Worm (Caenorhabditis elegans) whole organism, midembryonic: Measurements from ENCODE around the gene dmsr-15.

ENCODE experiments used
- T22C8.4 ChIP-seq: fragments of 200-800 bp; sonication (Bioruptor generic); IDR thresholded peaks from 2 replicates; pipeline ENCODE4 v1.3.6; 2022; ENCODE audit warnings: missing genetic modification characterization, missing compliant biosample characterization
- cog-1 ChIP-seq: sonication (generic microtip); optimal IDR thresholded peaks from 2 replicates; lab custom pipeline; 2016; ENCODE audit warnings: missing genetic modification characterization, missing compliant biosample characterization
- flt-1 ChIP-seq: fragments of 200-800 bp; sonication (Bioruptor generic); IDR thresholded peaks from 2 replicates; pipeline ENCODE4 v1.3.6; 2022; ENCODE audit warnings: missing genetic modification characterization, missing compliant biosample characterization
- klf-2 ChIP-seq: fragments of 200-800 bp; sonication (Bioruptor generic); conservative IDR thresholded peaks from 2 replicates; pipeline ENCODE4 v1.3.6; 2022; ENCODE audit warnings: missing genetic modification reagents, missing genetic modification characterization, missing compliant biosample characterization
- med-1 ChIP-seq: sonication (generic microtip); optimal IDR thresholded peaks from 2 replicates; lab custom pipeline; 2017; ENCODE audit warnings: missing genetic modification characterization, mild to moderate bottlenecking, missing compliant biosample characterization, antibody characterized with exemption, missing genetic modification reagents; ENCODE audit not compliant: insufficient read depth
- ref-1 ChIP-seq: fragments of 200-800 bp; sonication (Bioruptor generic); conservative IDR thresholded peaks from 2 replicates; pipeline ENCODE4 v1.3.6; 2022; ENCODE audit warnings: missing genetic modification reagents, missing genetic modification characterization, missing compliant biosample characterization
- tab-1 ChIP-seq: fragments of 200-800 bp; sonication (Bioruptor generic); IDR thresholded peaks from 2 replicates; pipeline ENCODE4 v1.3.6; 2022; ENCODE audit warnings: missing genetic modification characterization, missing compliant biosample characterization
- ztf-23 ChIP-seq: fragments of 200-800 bp; sonication (Bioruptor generic); IDR thresholded peaks from 2 replicates; pipeline ENCODE4 v1.3.6; 2022; ENCODE audit warnings: missing genetic modification reagents, missing genetic modification characterization, missing compliant biosample characterization
- ztf-29 ChIP-seq: fragments of 200-800 bp; sonication (Bioruptor generic); IDR thresholded peaks from 2 replicates; pipeline ENCODE4 v1.3.6; 2022; ENCODE audit warnings: missing genetic modification reagents, missing genetic modification characterization, missing compliant biosample characterization

The dmsr-15 gene

DNA sequence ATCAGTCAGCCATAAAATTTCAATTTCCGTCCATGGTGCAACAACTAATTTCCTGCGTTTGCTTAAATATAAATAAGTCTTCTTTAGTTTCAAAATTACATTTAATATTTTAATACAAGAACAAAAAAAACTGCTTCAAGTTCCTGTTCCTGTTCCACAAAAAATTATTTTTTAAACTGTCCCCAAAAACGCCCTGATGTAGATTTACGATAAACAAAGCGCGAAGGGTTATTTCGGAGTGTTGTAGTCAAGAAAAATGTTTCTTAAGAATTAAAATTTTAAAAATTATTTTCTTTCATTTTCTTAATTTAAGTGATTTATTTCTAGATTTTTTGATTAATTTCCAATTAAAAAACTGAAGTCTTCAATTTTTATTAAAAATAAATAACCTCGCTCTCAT lies 9.9 kb upstream of the dmsr-15 start, which contains the start of gene T15B7.15:
TSS of gene T15B7.15 (minus strand) at position 67 of the 400 bp plus-strand sequence.
- no peak for TF ChIP-seq ref-1 (GFP tag; lab: Robert Waterston, UW)
- TF ChIP-seq med-1, result no peak
- no peak for TF ChIP-seq T22C8.4 (GFP tag; lab: Robert Waterston, UW)
- TF ChIP-seq cog-1, result no peak
- TF ChIP-seq ztf-29 (GFP tag; lab: Robert Waterston, UW), result no peak
- no peak for TF ChIP-seq klf-2 (GFP tag; lab: Robert Waterston, UW)
- no peak for TF ChIP-seq flt-1
- no peak for TF ChIP-seq tab-1
- TF ChIP-seq ztf-23 (GFP tag; lab: Robert Waterston, UW), result no peak

DNA sequence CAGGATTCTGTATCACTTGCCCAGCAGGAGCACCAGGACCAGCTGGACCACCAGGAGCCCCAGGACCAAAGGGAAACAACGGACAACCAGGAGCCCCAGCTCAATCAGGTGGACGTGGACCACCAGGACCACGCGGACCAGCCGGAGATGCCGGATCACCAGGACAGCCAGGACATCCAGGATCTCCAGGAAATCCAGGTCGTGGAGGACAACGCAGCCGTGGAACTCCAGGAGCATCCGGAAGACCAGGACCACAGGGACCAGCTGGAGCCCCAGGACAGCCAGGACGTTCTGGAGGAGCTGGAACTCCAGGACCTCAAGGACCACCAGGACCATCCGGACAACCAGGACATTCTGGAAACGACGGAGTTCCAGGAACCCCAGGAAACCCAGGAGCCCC lies 7.3 kb upstream of the dmsr-15 start:
- TF ChIP-seq tab-1 (no peak), med-1 (no peak), ref-1 (GFP tag; lab: Robert Waterston, UW) (no peak), klf-2 (GFP tag; lab: Robert Waterston, UW) (no peak)

DNA sequence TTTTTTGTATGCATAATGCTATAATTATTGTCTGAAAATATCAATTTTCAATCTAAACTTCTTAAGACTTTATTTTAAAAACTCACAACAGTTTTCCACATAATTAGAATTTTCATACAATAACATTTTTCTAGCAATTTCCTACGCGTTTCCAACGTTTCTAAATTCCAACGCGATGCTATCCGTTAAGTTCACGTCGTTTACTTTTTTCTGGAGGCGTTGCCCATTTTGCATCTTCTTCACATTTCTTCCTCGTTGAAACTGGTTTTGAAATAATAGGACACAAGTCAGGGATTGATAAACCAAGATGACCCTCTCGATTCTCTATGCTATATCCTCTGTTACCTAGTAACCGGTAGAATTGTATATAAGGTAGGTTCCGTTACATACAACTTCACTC lies 6.6 kb upstream of the dmsr-15 start, which contains the start of the genes T15B7.14 and col-143:
TSS of gene T15B7.14 (minus strand) at position 101 of the 400 bp plus-strand sequence.
TSS of gene col-143 (plus strand) at position 394 of the 400 bp plus-strand sequence.
- TF ChIP-seq ztf-23 (GFP tag; lab: Robert Waterston, UW), result no peak
- TF ChIP-seq ztf-29 (GFP tag; lab: Robert Waterston, UW), result no peak
- no peak for TF ChIP-seq tab-1
- no peak for TF ChIP-seq T22C8.4 (GFP tag; lab: Robert Waterston, UW)
- no peak for TF ChIP-seq ref-1 (GFP tag; lab: Robert Waterston, UW)
- no peak for TF ChIP-seq klf-2 (GFP tag; lab: Robert Waterston, UW)
- no peak for TF ChIP-seq med-1
- TF ChIP-seq cog-1, result no peak
- no peak for TF ChIP-seq flt-1

DNA sequence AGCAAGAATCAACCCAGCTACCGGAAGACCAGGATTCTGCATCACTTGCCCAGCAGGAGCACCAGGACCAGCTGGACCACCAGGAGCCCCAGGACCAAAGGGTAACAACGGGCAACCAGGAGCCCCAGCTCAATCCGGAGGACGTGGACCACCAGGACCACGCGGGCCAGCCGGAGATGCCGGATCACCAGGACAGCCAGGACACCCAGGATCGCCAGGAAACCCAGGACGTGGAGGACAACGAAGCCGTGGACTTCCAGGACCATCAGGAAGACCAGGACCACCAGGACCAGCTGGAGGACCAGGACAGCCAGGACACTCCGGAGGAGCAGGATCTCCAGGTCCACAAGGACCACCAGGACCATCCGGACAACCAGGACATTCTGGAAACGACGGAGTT lies 2.9 kb upstream of the dmsr-15 start:
- no peak for TF ChIP-seq med-1
- TF ChIP-seq ztf-29 (GFP tag; lab: Robert Waterston, UW), result no peak
- TF ChIP-seq cog-1, result no peak
- TF ChIP-seq klf-2 (GFP tag; lab: Robert Waterston, UW), result no peak
- no peak for TF ChIP-seq ztf-23 (GFP tag; lab: Robert Waterston, UW)

DNA sequence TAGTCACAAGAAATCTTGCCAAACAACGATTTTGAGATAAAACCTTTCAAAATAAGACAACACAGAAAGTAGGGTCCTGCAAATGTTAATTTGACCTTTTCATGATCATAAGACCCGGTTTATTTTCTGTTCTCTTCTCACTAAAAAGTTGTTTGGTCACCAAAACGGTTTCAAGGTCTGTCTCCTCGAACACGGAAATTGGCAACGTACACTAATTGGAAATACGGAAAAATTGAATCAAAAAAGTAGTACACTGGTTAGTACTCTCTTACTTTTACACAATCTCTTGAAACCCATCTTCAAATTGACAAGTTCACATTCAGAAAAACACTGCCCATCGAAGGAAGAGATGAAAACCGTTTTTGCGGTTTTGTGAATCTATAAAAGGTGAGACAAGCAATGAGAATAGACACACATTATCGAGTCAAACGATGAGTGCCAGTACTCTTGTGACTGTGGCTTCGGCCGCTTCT lies 2.1 kb upstream of the dmsr-15 start, which contains the start of gene col-142:
TSS of gene col-142 (plus strand) at position 423 of the 473 bp plus-strand sequence.
- TF ChIP-seq med-1 (no peak), flt-1 (no peak), ztf-23 (GFP tag; lab: Robert Waterston, UW) (no peak), cog-1 (no peak), tab-1 (no peak), ztf-29 (GFP tag; lab: Robert Waterston, UW) (no peak), T22C8.4 (GFP tag; lab: Robert Waterston, UW) (no peak), ref-1 (GFP tag; lab: Robert Waterston, UW) (no peak), klf-2 (GFP tag; lab: Robert Waterston, UW) (no peak)

DNA sequence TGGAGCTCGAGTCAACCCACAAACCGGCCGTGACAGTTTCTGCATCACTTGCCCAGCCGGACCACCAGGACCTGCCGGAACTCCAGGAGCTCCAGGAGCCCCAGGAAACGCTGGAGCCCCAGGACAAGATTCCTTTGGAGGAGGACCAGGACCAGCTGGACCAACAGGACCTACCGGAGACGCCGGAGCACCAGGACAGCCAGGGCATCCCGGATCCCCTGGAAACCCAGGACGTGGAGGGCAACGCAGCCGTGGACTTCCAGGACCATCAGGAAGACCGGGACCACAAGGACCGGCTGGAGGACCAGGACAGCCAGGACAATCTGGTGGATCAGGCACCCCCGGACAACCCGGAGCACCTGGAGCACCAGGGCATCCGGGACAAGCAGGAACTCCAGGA lies 1.4 kb upstream of the dmsr-15 start:
- TF ChIP-seq flt-1, result no peak
- TF ChIP-seq ztf-23 (GFP tag; lab: Robert Waterston, UW), result no peak
- no peak for TF ChIP-seq med-1
- no peak for TF ChIP-seq ref-1 (GFP tag; lab: Robert Waterston, UW)
- no peak for TF ChIP-seq cog-1
- TF ChIP-seq T22C8.4 (GFP tag; lab: Robert Waterston, UW), result no peak
- TF ChIP-seq tab-1, result no peak
- no peak for TF ChIP-seq klf-2 (GFP tag; lab: Robert Waterston, UW)
- TF ChIP-seq ztf-29 (GFP tag; lab: Robert Waterston, UW), result no peak

DNA sequence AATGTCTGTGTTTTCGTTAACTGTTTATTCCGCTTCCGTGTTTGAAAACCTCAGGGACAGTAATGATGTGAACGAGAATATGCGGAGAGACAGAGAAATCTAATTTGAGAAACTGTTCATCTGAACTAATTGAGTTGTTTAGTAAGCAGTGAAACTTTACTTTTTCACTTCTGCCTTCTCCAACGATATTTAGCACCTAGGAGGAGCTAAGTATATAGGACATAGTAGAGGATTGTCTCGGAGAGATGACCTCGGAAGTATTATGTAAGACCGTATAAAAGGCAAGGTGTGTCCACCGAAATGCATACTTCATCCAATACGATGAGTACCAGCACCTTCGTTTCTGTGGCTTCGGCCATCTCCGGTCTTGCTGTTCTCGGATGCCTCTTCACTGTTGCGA lies 718 bp upstream of the dmsr-15 start, which contains the start of gene col-141:
TSS of gene col-141 (plus strand) at position 301 of the 400 bp plus-strand sequence.
- TF ChIP-seq med-1 (no peak), flt-1 (no peak), klf-2 (GFP tag; lab: Robert Waterston, UW) (no peak), ztf-29 (GFP tag; lab: Robert Waterston, UW) (no peak), ref-1 (GFP tag; lab: Robert Waterston, UW) (no peak), cog-1 (no peak)

DNA sequence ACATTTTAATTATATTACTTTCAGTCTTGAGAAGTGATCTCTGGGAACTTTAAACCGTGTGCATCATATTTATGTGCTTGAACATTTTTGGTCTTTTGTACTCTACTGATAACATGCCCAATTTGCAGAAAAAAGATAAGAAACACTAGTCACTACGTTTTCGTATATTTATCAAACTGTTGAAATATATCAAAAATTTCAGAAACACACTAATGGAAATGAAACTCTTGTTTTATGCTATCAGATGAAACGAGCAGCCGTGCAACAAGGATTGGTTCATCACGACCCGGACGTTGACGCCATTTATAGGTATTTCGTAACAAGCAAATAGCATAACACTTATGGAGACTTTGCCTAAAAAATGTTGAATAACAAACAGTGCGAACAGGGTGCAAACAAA lies 5.3 kb downstream of the dmsr-15 start:
- no peak for TF ChIP-seq cog-1
- TF ChIP-seq ref-1 (GFP tag; lab: Robert Waterston, UW), result no peak
- no peak for TF ChIP-seq tab-1
- TF ChIP-seq flt-1, result no peak
- TF ChIP-seq klf-2 (GFP tag; lab: Robert Waterston, UW), result no peak
- TF ChIP-seq ztf-23 (GFP tag; lab: Robert Waterston, UW), result no peak
- no peak for TF ChIP-seq T22C8.4 (GFP tag; lab: Robert Waterston, UW)
- TF ChIP-seq ztf-29 (GFP tag; lab: Robert Waterston, UW), result no peak
- no peak for TF ChIP-seq med-1

DNA sequence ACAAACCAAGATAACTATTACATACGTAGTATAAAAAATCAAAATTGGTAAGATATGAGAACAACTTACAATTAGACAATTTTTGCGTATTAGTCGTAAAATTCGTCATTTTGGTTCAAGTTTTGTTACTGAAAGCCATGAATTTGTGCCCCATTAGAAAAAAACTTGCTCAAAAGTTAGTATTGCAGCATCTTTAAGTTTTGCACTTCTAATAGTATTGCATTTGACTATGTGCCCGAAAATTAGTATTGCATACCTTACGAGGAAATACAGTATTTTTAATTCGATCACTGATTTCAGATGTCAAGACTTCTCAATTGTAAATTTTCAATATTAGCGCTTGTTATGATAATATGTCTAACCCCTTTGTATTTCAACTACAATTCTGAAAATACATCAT lies 7.2 kb downstream of the dmsr-15 start, which contains the start of gene T15B7.8:
TSS of gene T15B7.8 (plus strand) at position 301 of the 400 bp plus-strand sequence.
- TF ChIP-seq ztf-29 (GFP tag; lab: Robert Waterston, UW) (no peak), flt-1 (no peak)

DNA sequence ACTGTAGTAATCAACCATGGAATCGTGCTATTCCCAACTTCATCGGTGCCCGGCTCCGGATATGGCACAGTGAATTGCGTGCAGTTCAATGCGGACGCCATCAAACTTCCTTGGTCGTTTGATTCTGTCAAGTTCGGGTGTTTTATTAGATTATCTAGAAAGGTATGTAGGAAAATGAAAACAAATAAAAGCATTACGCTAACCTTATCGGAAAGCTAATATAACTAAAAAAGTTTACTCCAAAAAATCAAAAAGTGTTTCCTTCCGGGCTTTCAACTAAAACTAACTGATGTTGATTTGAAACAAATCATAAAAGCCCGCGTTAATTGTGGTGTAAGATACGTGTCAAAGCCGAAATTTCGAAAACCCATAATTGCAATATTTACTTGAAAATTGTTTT lies 8.9 kb downstream of the dmsr-15 start, which contains the start of gene dmsr-13:
TSS of gene dmsr-13 (minus strand) at position 101 of the 400 bp plus-strand sequence.
- TF ChIP-seq med-1, result no peak
- TF ChIP-seq flt-1, result no peak
- TF ChIP-seq ref-1 (GFP tag; lab: Robert Waterston, UW), result no peak
- TF ChIP-seq klf-2 (GFP tag; lab: Robert Waterston, UW), result no peak
- TF ChIP-seq ztf-29 (GFP tag; lab: Robert Waterston, UW), result no peak

DNA sequence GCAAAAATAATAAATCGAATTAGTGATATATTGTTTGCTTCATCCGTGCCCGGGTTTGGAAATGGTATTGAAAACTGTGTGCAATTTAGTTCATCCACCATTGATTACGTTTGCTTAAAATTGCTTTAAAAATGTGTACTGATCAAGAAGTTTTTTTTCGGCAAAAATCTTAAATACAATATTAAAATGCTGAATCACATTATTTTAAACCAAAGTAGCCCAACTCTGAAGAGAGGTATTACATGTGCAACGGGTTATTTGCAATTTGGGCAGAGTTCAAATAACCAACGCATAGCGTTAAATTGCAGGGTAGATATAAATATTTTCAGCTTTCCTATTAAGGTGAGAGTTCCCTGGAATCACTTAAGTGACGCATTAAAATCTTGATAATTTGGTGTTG lies 11.5 kb downstream of the dmsr-15 start, which contains the start of gene dmsr-14:
TSS of gene dmsr-14 (minus strand) at position 101 of the 400 bp plus-strand sequence.
- no peak for TF ChIP-seq T22C8.4 (GFP tag; lab: Robert Waterston, UW)
- TF ChIP-seq klf-2 (GFP tag; lab: Robert Waterston, UW), result no peak
- no peak for TF ChIP-seq tab-1
- no peak for TF ChIP-seq flt-1
- TF ChIP-seq ztf-23 (GFP tag; lab: Robert Waterston, UW), result no peak
- TF ChIP-seq med-1, result no peak
- no peak for TF ChIP-seq ztf-29 (GFP tag; lab: Robert Waterston, UW)
- no peak for TF ChIP-seq ref-1 (GFP tag; lab: Robert Waterston, UW)
- TF ChIP-seq cog-1, result no peak
